Fruit fly (Drosophila melanogaster): ENCODE results near the gene rogdi.

DNA sequence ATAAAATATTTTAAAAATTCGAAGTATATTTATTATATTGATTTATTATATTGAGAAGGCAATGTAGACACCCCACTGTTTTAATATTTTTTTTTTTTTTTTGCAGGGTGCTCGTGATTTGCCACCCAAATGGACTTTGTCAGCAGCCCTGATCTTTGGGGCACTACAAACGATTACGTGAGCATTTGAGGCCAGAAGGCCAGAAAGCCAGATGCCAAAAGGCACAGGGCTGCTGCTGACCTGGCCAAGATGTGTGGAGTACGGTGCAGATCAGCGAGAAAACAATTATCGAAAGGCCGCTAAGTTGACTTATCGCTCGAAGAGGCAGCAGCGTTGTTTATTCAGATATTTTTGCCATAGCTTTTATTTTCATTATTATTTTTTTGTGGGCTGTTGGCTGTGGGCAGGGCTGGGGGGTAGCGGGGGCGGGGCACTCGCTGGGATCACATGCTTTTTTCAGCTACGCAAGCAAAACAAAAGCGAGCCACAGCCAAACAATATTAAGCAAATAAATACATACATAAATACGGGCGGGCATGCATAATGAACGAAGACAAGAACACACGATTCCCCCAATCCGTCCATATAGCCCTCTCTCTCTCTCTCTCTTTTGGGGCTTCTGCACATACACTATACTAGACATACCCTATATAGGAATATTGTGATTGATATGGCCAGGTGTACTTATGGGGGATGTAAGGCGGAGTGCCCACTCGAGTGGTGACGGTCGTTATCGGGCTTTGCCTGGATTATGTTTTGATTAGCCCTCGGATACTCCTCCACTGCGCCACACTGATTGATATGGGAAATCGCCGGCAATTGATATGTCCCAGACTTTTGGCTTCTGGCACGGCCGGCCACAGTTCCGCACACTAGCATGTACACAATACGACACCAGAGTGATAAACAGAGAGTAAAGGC lies 45.8 kb upstream of the rogdi start:
- TF ChIP-seq CTCF (optimal IDR thresholded peaks at IDR 0.05) (no peak), CG8478 (optimal IDR thresholded peaks at IDR 0.05) (no peak)

Data from S2 (cell line).